Worm (Caenorhabditis elegans): ENCODE data around the gene C55C3.73.

DNA sequence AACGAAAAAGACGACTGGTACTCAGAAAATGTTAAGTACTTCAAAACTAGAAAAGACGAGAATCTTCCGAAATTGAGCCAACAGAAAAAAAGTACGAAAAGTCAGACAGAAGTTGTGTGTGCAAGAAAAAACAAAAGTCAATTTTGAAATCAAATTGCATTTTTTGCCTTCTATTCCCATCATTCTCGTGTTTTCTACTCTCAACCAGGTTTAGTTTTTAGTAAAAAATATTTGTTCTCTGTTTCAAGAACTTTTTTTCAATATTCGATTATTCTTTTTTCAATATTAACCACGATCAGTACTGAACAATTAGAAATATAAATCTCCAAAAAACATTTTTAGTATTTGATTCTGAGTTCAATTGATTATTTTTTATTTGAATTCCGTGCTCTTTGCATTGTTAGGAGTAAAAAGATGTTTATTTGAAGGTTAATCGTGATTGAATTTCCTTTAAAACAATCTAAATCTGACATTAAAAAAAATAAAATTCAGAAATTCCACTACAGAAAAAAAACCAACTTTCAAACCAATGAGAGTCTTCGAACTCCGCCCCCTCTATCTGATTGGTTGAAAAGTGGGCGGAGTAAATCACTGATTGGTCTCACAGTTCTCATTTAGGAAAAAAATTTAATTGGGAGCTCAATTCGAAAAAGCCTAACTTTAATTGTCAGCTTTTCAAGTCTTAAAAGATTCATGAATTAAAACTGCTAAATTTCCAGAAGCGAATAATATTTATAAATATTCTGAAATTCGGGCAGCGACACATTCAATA is 12.3 kb upstream of the C55C3.73 start:
- TF ChIP-seq nhr-77 (tag; optimal IDR thresholded peaks at IDR 0.05) (no peak), elt-3 (tag; optimal IDR thresholded peaks at IDR 0.05) (no peak), fos-1 (tag; optimal IDR thresholded peaks at IDR 0.05) (no peak), lin-13 (GFP tag; optimal IDR thresholded peaks at IDR 0.05) (no peak), unc-39 (tag; optimal IDR thresholded peaks at IDR 0.05) (no peak), ceh-16 (tag; optimal IDR thresholded peaks at IDR 0.05) (no peak), zag-1 (tag; optimal IDR thresholded peaks at IDR 0.05) (no peak), nhr-23 (tag; optimal IDR thresholded peaks at IDR 0.05) (no peak), blmp-1 (tag; optimal IDR thresholded peaks at IDR 0.05; ENCODE audit: insufficient read depth) (no peak), gmeb-1 (tag; optimal IDR thresholded peaks at IDR 0.05) (no peak), lin-39 (tag; optimal IDR thresholded peaks at IDR 0.05) (no peak), nhr-6 (tag; optimal IDR thresholded peaks at IDR 0.05) (no peak), nhr-129 (tag; optimal IDR thresholded peaks at IDR 0.05) (no peak)

Measured in whole organism, L2 larva.